Worm (Caenorhabditis elegans) whole organism, L4/young adult: ENCODE data around the gene isp-1.

Source experiments
- W03F9.2 ChIP-seq: fragments of 150-350 bp; optimal IDR thresholded peaks from 2 replicates; lab custom pipeline; 2014; ENCODE audit warnings: missing biosample characterization, missing genetic modification characterization
- dao-5 ChIP-seq: sonication (generic microtip); optimal IDR thresholded peaks from 2 replicates; lab custom pipeline; 2016; ENCODE audit warnings: missing genotype, missing genetic modification characterization, moderate library complexity, missing compliant biosample characterization
- him-1 ChIP-seq: sonication (generic microtip); optimal IDR thresholded peaks from 2 replicates; lab custom pipeline; 2016; ENCODE audit warnings: missing genotype, missing genetic modification reagents, missing genetic modification characterization, missing compliant biosample characterization

DNA sequence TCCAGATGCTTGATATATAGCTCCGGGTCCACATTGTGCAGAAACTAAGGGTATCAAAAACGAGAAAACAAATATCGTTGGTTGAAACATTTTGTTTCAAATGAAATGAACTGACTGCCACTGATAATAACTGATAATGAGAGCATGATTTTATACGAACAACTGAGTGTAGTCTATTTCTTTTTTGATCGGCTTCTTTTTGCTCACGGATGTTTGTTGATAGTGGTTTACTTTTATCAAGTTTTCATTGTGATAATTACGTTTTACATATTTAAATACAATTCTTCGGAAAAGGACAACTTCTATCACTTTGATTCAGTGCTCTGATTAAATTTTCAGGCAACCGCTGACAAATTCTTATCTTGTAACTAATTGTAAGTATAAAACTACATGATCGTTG lies 27.8 kb upstream of the isp-1 start, which contains the start of gene clec-51:
- TF ChIP-seq W03F9.2 (tag; lab: Kevin White, UChicago), result no peak
- no peak for TF ChIP-seq him-1 (tag; lab: Kevin White, UChicago)
- no peak for TF ChIP-seq dao-5
